Worm (Caenorhabditis elegans): Measurements from ENCODE around the gene D1005.4.

DNA sequence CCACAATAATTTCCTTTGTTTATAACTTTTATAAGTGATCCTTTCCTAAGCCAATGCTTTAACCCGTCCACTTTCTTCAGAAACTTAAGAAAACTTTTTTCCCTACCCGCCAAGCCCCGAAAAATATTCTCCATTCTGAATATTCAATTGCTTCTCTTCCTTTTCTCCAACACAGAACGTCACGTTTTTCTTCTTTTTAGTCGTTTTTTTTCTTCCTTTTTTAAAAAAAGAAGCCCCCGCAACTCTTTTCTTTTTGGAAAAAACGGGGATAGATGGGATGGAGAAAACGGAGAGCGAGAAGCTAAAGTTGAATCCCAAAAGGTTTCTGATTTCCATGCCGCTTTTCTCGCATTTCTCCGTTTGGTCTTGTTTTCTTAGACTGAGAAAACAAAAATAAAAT lies 7.0 kb downstream of the D1005.4 start:
- TF ChIP-seq sptf-1 (tag; optimal IDR thresholded peaks at IDR 0.05) (no peak), elt-3 (tag; optimal IDR thresholded peaks at IDR 0.05) (no peak), nhr-12 (tag; optimal IDR thresholded peaks at IDR 0.05) (no peak), efl-1 (optimal IDR thresholded peaks at IDR 0.05) (no peak), efl-1 (GFP tag; optimal IDR thresholded peaks at IDR 0.05 in 1 of 2) (peak in 1 of 2 experiments; percentile 42), lsy-2 (tag; optimal IDR thresholded peaks at IDR 0.05) (no peak), rnt-1 (tag; optimal IDR thresholded peaks at IDR 0.05) (no peak), egl-27 (tag; optimal IDR thresholded peaks at IDR 0.05) (no peak), unc-62 (GFP tag; optimal IDR thresholded peaks at IDR 0.05) (no peak), ama-1 (optimal IDR thresholded peaks at IDR 0.05) (no peak), nhr-77 (tag; optimal IDR thresholded peaks at IDR 0.05) (no peak), pqm-1 (tag; optimal IDR thresholded peaks at IDR 0.05) (no peak), nhr-237 (tag; optimal IDR thresholded peaks at IDR 0.05) (no peak), ztf-4 (tag; optimal IDR thresholded peaks at IDR 0.05) (no peak)

Data from whole organism, L1 larva.